Fruit fly (Drosophila melanogaster) whole organism, embryonic: ENCODE measurements around the gene Sk2.
A peak's percentile ranks its signal among the peaks of the same experiment; 100 is the strongest.

Source experiments
- CG11398 ChIP-seq: fragments of 200-800 bp; sonication (Bioruptor generic); optimal IDR thresholded peaks from 2 replicates; lab custom pipeline; 2016; ENCODE audit warnings: missing biosample characterization, missing genetic modification characterization
- CG11695 ChIP-seq: fragments of 200-800 bp; sonication (Bioruptor generic); IDR thresholded peaks from 3 replicates; pipeline ENCODE4 v1.3.6; 2022; ENCODE audit warnings: missing biosample characterization, missing genetic modification characterization
- CG12071 ChIP-seq: fragments of 200-800 bp; sonication (Bioruptor generic); optimal IDR thresholded peaks from 3 replicates; lab custom pipeline; 2018; ENCODE audit warnings: missing biosample characterization, mild to moderate bottlenecking, missing genetic modification characterization
- CG12942 ChIP-seq: fragments of 200-800 bp; sonication (Bioruptor generic); optimal IDR thresholded peaks from 3 replicates; lab custom pipeline; 2016; ENCODE audit warnings: missing biosample characterization, missing genetic modification characterization
- CG13123 ChIP-seq: fragments of 200-800 bp; sonication (Bioruptor generic); optimal IDR thresholded peaks from 2 replicates; lab custom pipeline; 2016; ENCODE audit warnings: missing biosample characterization, missing genetic modification characterization
- CG13424 ChIP-seq: fragments of 200-800 bp; sonication (Bioruptor generic); optimal IDR thresholded peaks from 2 replicates; lab custom pipeline; 2019; ENCODE audit warnings: missing biosample characterization, mild to moderate bottlenecking, missing genetic modification characterization, moderate library complexity
- CG13894 ChIP-seq: fragments of 200-800 bp; sonication (Bioruptor generic); optimal IDR thresholded peaks from 3 replicates; lab custom pipeline; 2018; ENCODE audit warnings: missing biosample characterization, mild to moderate bottlenecking, missing genetic modification characterization, moderate library complexity
- CG15269 ChIP-seq: fragments of 200-800 bp; sonication (Bioruptor generic); optimal IDR thresholded peaks from 2 replicates; lab custom pipeline; 2018; ENCODE audit warnings: missing biosample characterization, mild to moderate bottlenecking, missing genetic modification characterization, moderate library complexity
- CG18011 ChIP-seq: fragments of 200-800 bp; sonication (Bioruptor generic); optimal IDR thresholded peaks from 2 replicates; lab custom pipeline; 2017; ENCODE audit warnings: missing biosample characterization, missing genetic modification characterization, mild to moderate bottlenecking, moderate library complexity, missing genotype
- CG18476 ChIP-seq: fragments of 200-800 bp; sonication (Bioruptor generic); optimal IDR thresholded peaks from 2 replicates; lab custom pipeline; 2016; ENCODE audit warnings: missing biosample characterization, mild to moderate bottlenecking, missing genetic modification characterization
- CG18764 ChIP-seq: fragments of 200-800 bp; sonication (Bioruptor generic); optimal IDR thresholded peaks from 3 replicates; lab custom pipeline; 2016; ENCODE audit warnings: missing biosample characterization, missing genetic modification characterization
- CG3065 ChIP-seq: fragments of 200-800 bp; sonication (Bioruptor generic); optimal IDR thresholded peaks from 2 replicates; lab custom pipeline; 2016; ENCODE audit warnings: missing biosample characterization, missing genetic modification characterization
- CG3838 ChIP-seq: fragments of 200-800 bp; sonication (Bioruptor generic); optimal IDR thresholded peaks from 3 replicates; lab custom pipeline; 2016; ENCODE audit warnings: missing biosample characterization, missing genetic modification characterization
- CG4328 ChIP-seq: fragments of 200-800 bp; sonication (Bioruptor generic); optimal IDR thresholded peaks from 3 replicates; lab custom pipeline; 2017; ENCODE audit warnings: missing biosample characterization, missing genetic modification reagents, missing genetic modification characterization
- CG4424 ChIP-seq: fragments of 200-800 bp; sonication (Bioruptor generic); optimal IDR thresholded peaks from 3 replicates; lab custom pipeline; 2016; ENCODE audit warnings: missing biosample characterization, missing genetic modification characterization
- CG6654 ChIP-seq: fragments of 200-800 bp; sonication (Bioruptor generic); optimal IDR thresholded peaks from 2 replicates; lab custom pipeline; 2017; ENCODE audit warnings: missing biosample characterization, mild to moderate bottlenecking, missing genetic modification characterization
- CG6683 ChIP-seq: fragments of 200-800 bp; sonication (Bioruptor generic); optimal IDR thresholded peaks from 2 replicates; lab custom pipeline; 2017; ENCODE audit warnings: missing biosample characterization, mild to moderate bottlenecking, missing genetic modification characterization, missing genetic modification reagents
- CG6689 ChIP-seq: fragments of 200-800 bp; sonication (Bioruptor generic); IDR thresholded peaks from 2 replicates; pipeline ENCODE4 v1.3.6; 2022; ENCODE audit warnings: missing biosample characterization, missing genetic modification characterization
- CG6854 ChIP-seq: fragments of 200-800 bp; sonication (Bioruptor generic); optimal IDR thresholded peaks from 3 replicates; lab custom pipeline; 2017; ENCODE audit warnings: missing biosample characterization, mild to moderate bottlenecking, missing genetic modification characterization
- CG8388 ChIP-seq: fragments of 200-800 bp; sonication (Bioruptor generic); optimal IDR thresholded peaks from 2 replicates; lab custom pipeline; 2019; ENCODE audit warnings: missing biosample characterization, mild to moderate bottlenecking, missing genetic modification characterization, moderate library complexity
- CG8924 ChIP-seq: fragments of 200-800 bp; optimal IDR thresholded peaks from 3 replicates; lab custom pipeline; 2019; ENCODE audit warnings: missing biosample characterization, mild to moderate bottlenecking, missing genetic modification characterization, moderate library complexity
- CG9437 ChIP-seq: fragments of 200-800 bp; sonication (Bioruptor generic); optimal IDR thresholded peaks from 2 replicates; lab custom pipeline; 2018; ENCODE audit warnings: missing biosample characterization, mild to moderate bottlenecking, missing genetic modification characterization
- CG9817 ChIP-seq: fragments of 200-800 bp; sonication (Bioruptor generic); optimal IDR thresholded peaks from 2 replicates; lab custom pipeline; 2018; ENCODE audit warnings: missing biosample characterization, mild to moderate bottlenecking, missing genetic modification characterization, moderate library complexity
- Chrac-16 ChIP-seq: fragments of 200-800 bp; sonication (Bioruptor generic); optimal IDR thresholded peaks from 3 replicates; lab custom pipeline; 2016; ENCODE audit warnings: missing biosample characterization, missing genetic modification characterization
- E2f2 ChIP-seq: fragments of 200-800 bp; sonication (Bioruptor generic); IDR thresholded peaks from 2 replicates; pipeline ENCODE4 v1.3.6; 2022; ENCODE audit warnings: missing biosample characterization, missing genetic modification characterization
- GATAe ChIP-seq: fragments of 200-800 bp; sonication (Bioruptor generic); conservative IDR thresholded peaks from 2 replicates; pipeline ENCODE4 v1.3.6; 2022; ENCODE audit warnings: missing biosample characterization, missing genetic modification characterization
- Nf-YA ChIP-seq: fragments of 200-800 bp; sonication (Bioruptor generic); IDR thresholded peaks from 2 replicates; pipeline ENCODE4 v1.3.6; 2022; ENCODE audit warnings: missing biosample characterization, missing genetic modification characterization
- Usf ChIP-seq: fragments of 200-800 bp; sonication (Bioruptor generic); optimal IDR thresholded peaks from 2 replicates; lab custom pipeline; 2017; ENCODE audit warnings: missing genotype, missing biosample characterization, missing genetic modification characterization
- abd-A ChIP-seq: fragments of 200-800 bp; sonication (Bioruptor generic); optimal IDR thresholded peaks from 3 replicates; lab custom pipeline; 2019; ENCODE audit warnings: missing biosample characterization, mild to moderate bottlenecking, missing genetic modification characterization, moderate library complexity
- bab2 ChIP-seq: fragments of 200-800 bp; sonication (Bioruptor generic); optimal IDR thresholded peaks from 2 replicates; lab custom pipeline; 2016; ENCODE audit warnings: missing biosample characterization, missing genetic modification characterization
- br ChIP-seq: fragments of >200 bp; optimal IDR thresholded peaks from 2 replicates; lab custom pipeline; 2017
- cg ChIP-seq: fragments of 200-800 bp; sonication (Bioruptor generic); optimal IDR thresholded peaks from 3 replicates; lab custom pipeline; 2019; ENCODE audit warnings: missing biosample characterization, mild to moderate bottlenecking, missing genetic modification characterization, moderate library complexity
- da ChIP-seq: fragments of 200-800 bp; sonication (Bioruptor generic); optimal IDR thresholded peaks from 2 replicates; lab custom pipeline; 2016; ENCODE audit warnings: missing biosample characterization, missing genetic modification characterization
- dati ChIP-seq: fragments of 200-800 bp; sonication (Bioruptor generic); IDR thresholded peaks from 2 replicates; pipeline ENCODE4 v1.3.6; 2022; ENCODE audit warnings: missing biosample characterization, missing genetic modification characterization
- ewg ChIP-seq: fragments of 200-800 bp; sonication (Bioruptor generic); optimal IDR thresholded peaks from 3 replicates; lab custom pipeline; 2017; ENCODE audit warnings: mild to moderate bottlenecking, missing biosample characterization, missing genetic modification reagents, missing genetic modification characterization
- fd96Cb ChIP-seq: fragments of 200-800 bp; sonication (Bioruptor generic); optimal IDR thresholded peaks from 2 replicates; lab custom pipeline; 2018; ENCODE audit warnings: missing biosample characterization, mild to moderate bottlenecking, missing genetic modification characterization, moderate library complexity
- gem ChIP-seq: fragments of 200-800 bp; sonication (Bioruptor generic); optimal IDR thresholded peaks from 2 replicates; lab custom pipeline; 2019; ENCODE audit warnings: missing biosample characterization, mild to moderate bottlenecking, missing genetic modification characterization, moderate library complexity
- grau ChIP-seq: fragments of 200-800 bp; optimal IDR thresholded peaks from 3 replicates; lab custom pipeline; 2019; ENCODE audit warnings: missing biosample characterization, mild to moderate bottlenecking, missing genetic modification characterization, moderate library complexity
- hbn ChIP-seq: fragments of 200-800 bp; sonication (Bioruptor generic); IDR thresholded peaks from 2 replicates; pipeline ENCODE4 v1.3.6; 2022; ENCODE audit warnings: missing biosample characterization, missing genetic modification characterization; ENCODE audit not compliant: partially characterized antibody
- kni ChIP-seq: fragments of 200-800 bp; sonication (Bioruptor generic); optimal IDR thresholded peaks from 3 replicates; lab custom pipeline; 2017; ENCODE audit warnings: mild to moderate bottlenecking, missing biosample characterization, missing genetic modification reagents, missing genetic modification characterization
- nau ChIP-seq: fragments of 200-800 bp; sonication (Bioruptor generic); optimal IDR thresholded peaks from 3 replicates; lab custom pipeline; 2017; ENCODE audit warnings: missing biosample characterization, mild to moderate bottlenecking, missing genetic modification characterization, missing genetic modification reagents
- pb ChIP-seq: fragments of 200-800 bp; sonication (Bioruptor generic); optimal IDR thresholded peaks from 3 replicates; lab custom pipeline; 2016; ENCODE audit warnings: missing biosample characterization, missing genetic modification characterization
- pzg ChIP-seq: fragments of 200-800 bp; sonication (Bioruptor generic); optimal IDR thresholded peaks from 3 replicates; lab custom pipeline; 2018; ENCODE audit warnings: missing biosample characterization, mild to moderate bottlenecking, missing genetic modification characterization, moderate library complexity
- salm ChIP-seq: fragments of 200-800 bp; sonication (Bioruptor generic); optimal IDR thresholded peaks from 2 replicates; lab custom pipeline; 2018; ENCODE audit warnings: missing biosample characterization, mild to moderate bottlenecking, missing genetic modification characterization
- seq ChIP-seq: fragments of 200-800 bp; sonication (Bioruptor generic); IDR thresholded peaks from 2 replicates; pipeline ENCODE4 v1.3.6; 2022; ENCODE audit warnings: missing biosample characterization, missing genetic modification characterization
- shn ChIP-seq: fragments of 200-800 bp; sonication (Bioruptor generic); optimal IDR thresholded peaks from 3 replicates; lab custom pipeline; 2016; ENCODE audit warnings: missing biosample characterization, missing genetic modification characterization
- slbo ChIP-seq: fragments of 200-800 bp; sonication (Bioruptor generic); IDR thresholded peaks from 2 replicates; pipeline ENCODE4 v1.3.6; 2022; ENCODE audit warnings: missing biosample characterization, missing genetic modification characterization
- tll ChIP-seq, 2 experiments: fragments of 200-800 bp in 1 of 2; fragments of >200 bp in 1 of 2; sonication (Bioruptor generic) in 1 of 2; optimal IDR thresholded peaks; 2 replicates each; lab custom pipeline; 2017 to 2019; ENCODE audit warnings: missing biosample characterization in 2 of 2, missing genetic modification characterization in 2 of 2, mild to moderate bottlenecking in 1 of 2, moderate library complexity in 1 of 2
- z ChIP-seq: fragments of 200-800 bp; sonication (Bioruptor generic); IDR thresholded peaks from 3 replicates; pipeline ENCODE4 v1.3.6; 2022; ENCODE audit warnings: missing biosample characterization, missing genetic modification characterization

Gene Sk2

dm6 chr3L:3052110-3052871, 5.4 kb downstream of the Sk2 start, which contains the start of gene CG1271 (continued):
- TF ChIP-seq CG3065 (no peak), CG4424 (peak; percentile 56), salm (tag; lab: Kevin White, UChicago) (no peak), da (GFP tag; lab: Kevin White, UChicago) (peak; percentile 34), CG8388 (GFP tag; lab: Kevin White, UChicago) (no peak), seq (GFP tag; lab: Robert Waterston, UW) (no peak), br (lab: Kevin White, UChicago) (no peak), CG15269 (tag; lab: Kevin White, UChicago) (peak; percentile 51), CG3838 (GFP tag; lab: Kevin White, UChicago) (no peak), tll (GFP tag; optimal IDR thresholded peaks at IDR 0.05; lab: Kevin White, UChicago) (peak; percentile 29 to 81), CG13894 (tag; lab: Kevin White, UChicago) (peak; percentile 70), CG12071 (peak; percentile 11), CG18764 (peak; percentile 51), Chrac-16 (GFP tag; lab: Kevin White, UChicago) (peak; percentile 57), CG6683 (GFP tag; lab: Kevin White, UChicago) (peak; percentile 26), slbo (GFP tag; lab: Robert Waterston, UW) (peak; percentile 72), CG11695 (GFP tag; lab: Robert Waterston, UW) (no peak; the same call in 1 of the 3 replicates), GATAe (peak; percentile 80), grau (peak; percentile 68), CG18476 (GFP tag; lab: Kevin White, UChicago) (peak; percentile 52), CG6689 (GFP tag; lab: Robert Waterston, UW) (peak; percentile 17; the same call in 1 of the 2 replicates), abd-A (tag; lab: Kevin White, UChicago) (no peak), bab2 (GFP tag; lab: Kevin White, UChicago) (peak; percentile 72), CG9817 (peak; percentile 45), CG8924 (tag; lab: Kevin White, UChicago) (peak; percentile 61), nau (peak; percentile 71), fd96Cb (tag; lab: Kevin White, UChicago) (peak; percentile 32), CG9437 (peak; percentile 44), CG13424 (tag; lab: Kevin White, UChicago) (peak; percentile 57), CG6854 (peak; percentile 28), Usf (GFP tag; lab: Kevin White, UChicago) (no peak), z (GFP tag; lab: Robert Waterston, UW) (no peak), shn (peak; percentile 65), cg (no peak), E2f2 (GFP tag; lab: Robert Waterston, UW) (peak; percentile 97), ewg (no peak), pzg (GFP tag; lab: Kevin White, UChicago) (peak; percentile 88), CG18011 (GFP tag; lab: Kevin White, UChicago) (peak; percentile 9), CG12942 (peak; percentile 36), Nf-YA (no peak), gem (tag; lab: Kevin White, UChicago) (peak; percentile 80), dati (GFP tag; lab: Robert Waterston, UW) (no peak), CG11398 (no peak), pb (GFP tag; lab: Kevin White, UChicago) (no peak), CG6654 (GFP tag; lab: Kevin White, UChicago) (no peak), hbn (GFP tag; lab: Robert Waterston, UW) (no peak), CG13123 (GFP tag; lab: Kevin White, UChicago) (peak; percentile 30), CG4328 (peak; percentile 43), kni (GFP tag; lab: Kevin White, UChicago) (peak; percentile 93)
